Worm (Caenorhabditis elegans) whole organism, midembryonic: ENCODE results near the gene C54F6.15.

Source experiments
- flt-1 ChIP-seq: fragments of 200-800 bp; sonication (Bioruptor generic); IDR thresholded peaks from 2 replicates; pipeline ENCODE4 v1.3.6; 2022; ENCODE audit warnings: missing genetic modification characterization, missing compliant biosample characterization
- med-1 ChIP-seq: sonication (generic microtip); optimal IDR thresholded peaks from 2 replicates; lab custom pipeline; 2017; ENCODE audit warnings: missing genetic modification characterization, mild to moderate bottlenecking, missing compliant biosample characterization, antibody characterized with exemption, missing genetic modification reagents; ENCODE audit not compliant: insufficient read depth
- tab-1 ChIP-seq: fragments of 200-800 bp; sonication (Bioruptor generic); IDR thresholded peaks from 2 replicates; pipeline ENCODE4 v1.3.6; 2022; ENCODE audit warnings: missing genetic modification characterization, missing compliant biosample characterization
- ztf-23 ChIP-seq: fragments of 200-800 bp; sonication (Bioruptor generic); IDR thresholded peaks from 2 replicates; pipeline ENCODE4 v1.3.6; 2022; ENCODE audit warnings: missing genetic modification reagents, missing genetic modification characterization, missing compliant biosample characterization

DNA sequence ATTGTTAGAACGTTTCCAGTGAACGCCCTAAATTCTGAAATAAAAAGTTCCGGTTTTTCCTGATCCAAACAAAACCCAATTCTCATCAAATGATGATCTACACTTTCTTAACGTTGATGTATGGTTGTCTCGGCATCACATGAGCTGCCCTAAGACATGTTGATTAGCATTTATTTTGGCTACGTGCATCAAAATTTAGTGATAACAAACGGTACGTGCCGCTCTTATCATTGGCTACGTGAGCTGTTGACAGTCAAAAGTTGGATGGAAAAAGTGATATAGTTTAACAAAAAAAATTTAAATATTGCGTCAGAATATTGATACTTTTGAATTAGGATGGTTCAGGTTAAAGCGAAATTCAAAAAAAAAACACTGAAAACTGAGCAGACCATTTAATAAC, 25.8 kb upstream of the C54F6.15 start:
- TF ChIP-seq tab-1 (GFP tag; lab: Robert Waterston, UW) (no peak), flt-1 (no peak), ztf-23 (no peak), med-1 (no peak)
